Worm (Caenorhabditis elegans): ENCODE results near the gene sru-28.

Gene sru-28

ce11 chrV:1553004-1553403, 46.9 kb downstream of the sru-28 start, which contains the start of gene srsx-8:
Gene srsx-8, minus strand, starts transcription at chrV:1553104.
- TF ChIP-seq B0310.2 (tag; optimal IDR thresholded peaks at IDR 0.05) (no peak), sea-1 (GFP tag; conservative IDR thresholded peaks at IDR 0.05) (no peak), hnd-1 (tag; optimal IDR thresholded peaks at IDR 0.05) (no peak), flt-1 (GFP tag; IDR thresholded peaks at IDR 0.05) (no peak), F13C5.2 (tag; optimal IDR thresholded peaks at IDR 0.05) (no peak), tra-4 (tag; optimal IDR thresholded peaks at IDR 0.05) (no peak), aly-1 (tag; optimal IDR thresholded peaks at IDR 0.05) (no peak), ceh-36 (tag; optimal IDR thresholded peaks at IDR 0.05) (no peak), hmg-4 (GFP tag; optimal IDR thresholded peaks at IDR 0.05) (no peak), hmbx-1 (tag; optimal IDR thresholded peaks at IDR 0.05) (no peak), scrt-1 (GFP tag; IDR thresholded peaks at IDR 0.05) (no peak), ets-7 (tag; optimal IDR thresholded peaks at IDR 0.05) (no peak), ama-1 (optimal IDR thresholded peaks at IDR 0.05) (no peak), tbx-37 (GFP tag; conservative IDR thresholded peaks at IDR 0.05) (no peak), ceh-13 (GFP tag; optimal IDR thresholded peaks at IDR 0.05) (no peak), pes-1 (GFP tag; IDR thresholded peaks at IDR 0.05) (no peak), tbx-11 (GFP tag; IDR thresholded peaks at IDR 0.05) (no peak)

DNA sequence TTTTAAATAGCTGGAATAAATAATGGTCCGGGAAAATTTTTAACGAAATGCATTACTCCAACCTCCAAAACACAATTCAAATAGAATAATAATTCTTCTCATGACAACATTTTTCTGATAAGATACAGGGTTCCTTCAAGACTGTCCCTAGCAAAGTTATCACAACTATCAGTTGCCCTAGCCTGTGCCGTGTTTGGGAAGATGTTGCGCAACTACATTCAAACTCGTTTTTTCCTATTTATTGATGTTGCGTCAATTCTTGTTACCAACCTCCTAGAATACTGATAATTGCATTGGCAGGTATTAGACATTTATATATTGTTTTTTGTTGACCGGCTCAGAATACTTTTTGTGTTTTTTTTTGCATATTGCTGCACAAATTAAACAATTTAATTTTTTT, 49.0 kb downstream of the sru-28 start:
- TF ChIP-seq pes-1 (GFP tag; IDR thresholded peaks at IDR 0.05), result no peak
- no peak for TF ChIP-seq sea-1 (GFP tag; conservative IDR thresholded peaks at IDR 0.05)
- no peak for TF ChIP-seq F13C5.2 (tag; optimal IDR thresholded peaks at IDR 0.05)
- no peak for TF ChIP-seq hmg-4 (GFP tag; optimal IDR thresholded peaks at IDR 0.05)
- no peak for TF ChIP-seq scrt-1 (GFP tag; IDR thresholded peaks at IDR 0.05)
- no peak for TF ChIP-seq flt-1 (GFP tag; IDR thresholded peaks at IDR 0.05)
- TF ChIP-seq aly-1 (tag; optimal IDR thresholded peaks at IDR 0.05), result no peak
- no peak for TF ChIP-seq ceh-36 (tag; optimal IDR thresholded peaks at IDR 0.05)
- TF ChIP-seq tbx-11 (GFP tag; IDR thresholded peaks at IDR 0.05), result no peak
- TF ChIP-seq hmbx-1 (tag; optimal IDR thresholded peaks at IDR 0.05), result no peak
- TF ChIP-seq tbx-37 (GFP tag; conservative IDR thresholded peaks at IDR 0.05), result no peak
- TF ChIP-seq hnd-1 (tag; optimal IDR thresholded peaks at IDR 0.05), result no peak
- TF ChIP-seq B0310.2 (tag; optimal IDR thresholded peaks at IDR 0.05), result no peak
- TF ChIP-seq ceh-13 (GFP tag; optimal IDR thresholded peaks at IDR 0.05), result no peak
- no peak for TF ChIP-seq ets-7 (tag; optimal IDR thresholded peaks at IDR 0.05)
- no peak for TF ChIP-seq ama-1 (optimal IDR thresholded peaks at IDR 0.05)
- no peak for TF ChIP-seq tra-4 (tag; optimal IDR thresholded peaks at IDR 0.05)
